Fruit fly (Drosophila melanogaster) whole organism, wandering third instar larva: Measurements from ENCODE around the gene CG33493.

Source experiments
- Abd-B ChIP-seq: fragments of >200 bp; optimal IDR thresholded peaks from 2 replicates; lab custom pipeline; 2017; ENCODE audit warnings: missing biosample characterization, missing genetic modification characterization
- Dfd ChIP-seq: fragments of >200 bp; optimal IDR thresholded peaks from 2 replicates; lab custom pipeline; 2017; ENCODE audit warnings: missing biosample characterization, missing genetic modification characterization
- HLH106 ChIP-seq: fragments of 200-800 bp; optimal IDR thresholded peaks from 3 replicates; lab custom pipeline; 2019; ENCODE audit warnings: missing biosample characterization, mild to moderate bottlenecking, missing genetic modification characterization, moderate library complexity
- Myc ChIP-seq: fragments of >200 bp; optimal IDR thresholded peaks from 2 replicates; lab custom pipeline; 2017
- dsf ChIP-seq: sonication (Bioruptor generic); optimal IDR thresholded peaks from 2 replicates; lab custom pipeline; 2016; ENCODE audit warnings: missing biosample characterization, missing genetic modification characterization, borderline replicate concordance
- h ChIP-seq: fragments of 200-800 bp; sonication (Bioruptor generic); optimal IDR thresholded peaks from 3 replicates; lab custom pipeline; 2016; ENCODE audit warnings: missing biosample characterization, mild to moderate bottlenecking, missing genetic modification characterization
- pan ChIP-seq: fragments of >200 bp; optimal IDR thresholded peaks from 2 replicates; lab custom pipeline; 2017
- sage ChIP-seq: fragments of 200-800 bp; sonication (Bioruptor generic); optimal IDR thresholded peaks from 2 replicates; lab custom pipeline; 2016; ENCODE audit warnings: missing biosample characterization, mild to moderate bottlenecking, missing genetic modification characterization
- tai ChIP-seq: sonication (Bioruptor generic); optimal IDR thresholded peaks from 2 replicates; lab custom pipeline; 2016; ENCODE audit warnings: missing biosample characterization, missing genetic modification characterization
- usp ChIP-seq: fragments of >200 bp; optimal IDR thresholded peaks from 2 replicates; lab custom pipeline; 2017; ENCODE audit warnings: missing biosample characterization, missing genetic modification characterization
- woc ChIP-seq: sonication (Bioruptor generic); optimal IDR thresholded peaks from 2 replicates; lab custom pipeline; 2016; ENCODE audit warnings: missing biosample characterization, mild to moderate bottlenecking, missing genetic modification characterization

- TF ChIP-seq woc (GFP tag; lab: Kevin White, UChicago), result no peak
- no peak for TF ChIP-seq h (GFP tag; lab: Kevin White, UChicago)
- TF ChIP-seq Myc, result no peak
- TF ChIP-seq tai, result no peak
- TF ChIP-seq usp (GFP tag; lab: Kevin White, UChicago), result no peak
- no peak for TF ChIP-seq dsf (GFP tag; lab: Kevin White, UChicago)
- TF ChIP-seq sage, result no peak
- no peak for TF ChIP-seq HLH106 (tag; lab: Kevin White, UChicago)
- no peak for TF ChIP-seq pan (lab: Kevin White, UChicago)
- no peak for TF ChIP-seq Dfd (GFP tag; lab: Kevin White, UChicago)
- TF ChIP-seq Abd-B (GFP tag; lab: Kevin White, UChicago), result no peak
Measured at dm6 chr3L:10733502-10733901, 40.5 kb upstream of the CG33493 start.
